Worm (Caenorhabditis elegans): ENCODE results near the gene R07B1.8.

- no peak for TF ChIP-seq ZK546.5 (tag; optimal IDR thresholded peaks at IDR 0.05)
- no peak for TF ChIP-seq fos-1 (tag; optimal IDR thresholded peaks at IDR 0.05)
- no peak for TF ChIP-seq nhr-10 (tag; optimal IDR thresholded peaks at IDR 0.05)
- no peak for TF ChIP-seq ama-1 (optimal IDR thresholded peaks at IDR 0.05)
- no peak for TF ChIP-seq lin-39 (tag; optimal IDR thresholded peaks at IDR 0.05)
- no peak for TF ChIP-seq zag-1 (tag; optimal IDR thresholded peaks at IDR 0.05)
- no peak for TF ChIP-seq nhr-25 (tag; optimal IDR thresholded peaks at IDR 0.05)
- TF ChIP-seq peb-1 (tag; optimal IDR thresholded peaks at IDR 0.05) = no peak
- TF ChIP-seq aly-2 (tag; optimal IDR thresholded peaks at IDR 0.05) = no peak
- no peak for TF ChIP-seq unc-62 (GFP tag; optimal IDR thresholded peaks at IDR 0.05)
- no peak for TF ChIP-seq crh-2 (tag; optimal IDR thresholded peaks at IDR 0.05)
- no peak for TF ChIP-seq nhr-23 (tag; optimal IDR thresholded peaks at IDR 0.05)
- TF ChIP-seq blmp-1 (tag; optimal IDR thresholded peaks at IDR 0.05; ENCODE audit: insufficient read depth) = no peak
- TF ChIP-seq lin-11 (tag; optimal IDR thresholded peaks at IDR 0.05) = no peak
Observed at ce11 chrX:9848214-9848789, 24.2 kb downstream of the R07B1.8 start.

All from whole organism, L2 larva.